Worm (Caenorhabditis elegans): ENCODE results near the gene srw-21.

srw-21 gene

ce11 chrV:15448865-15449264, 39.0 kb upstream of the srw-21 start, which contains the start of gene T26H5.14:
TSS of gene T26H5.14 (plus strand) at chrV:15449165.
- TF ChIP-seq elt-2 (tag; optimal IDR thresholded peaks at IDR 0.05) (peak; percentile 40), ama-1 (optimal IDR thresholded peaks at IDR 0.05) (no peak)

ce11 chrV:15451421-15451820, 36.4 kb upstream of the srw-21 start, which contains the start of gene srw-33:
TSS of gene srw-33 (minus strand) at chrV:15451521.
- TF ChIP-seq ama-1 (optimal IDR thresholded peaks at IDR 0.05): no peak
- TF ChIP-seq nhr-28 (tag; optimal IDR thresholded peaks at IDR 0.05): no peak
- TF ChIP-seq hmg-11 (tag; optimal IDR thresholded peaks at IDR 0.05): no peak
- no peak for TF ChIP-seq nhr-23 (tag; optimal IDR thresholded peaks at IDR 0.05)
- TF ChIP-seq aly-2 (tag; optimal IDR thresholded peaks at IDR 0.05): no peak
- TF ChIP-seq mml-1 (tag; optimal IDR thresholded peaks at IDR 0.05): no peak
- no peak for TF ChIP-seq elt-3 (tag; optimal IDR thresholded peaks at IDR 0.05)
- TF ChIP-seq nhr-12 (tag; optimal IDR thresholded peaks at IDR 0.05): no peak
- TF ChIP-seq zag-1 (tag; optimal IDR thresholded peaks at IDR 0.05): no peak
- TF ChIP-seq skn-1 (tag; optimal IDR thresholded peaks at IDR 0.05): no peak

ce11 chrV:15454322-15454721, 33.5 kb upstream of the srw-21 start:
- TF ChIP-seq nhr-43 (tag; optimal IDR thresholded peaks at IDR 0.05; ENCODE audit: poor library complexity, severe bottlenecking) (peak; percentile 31), egl-27 (tag; optimal IDR thresholded peaks at IDR 0.05) (no peak)

DNA sequence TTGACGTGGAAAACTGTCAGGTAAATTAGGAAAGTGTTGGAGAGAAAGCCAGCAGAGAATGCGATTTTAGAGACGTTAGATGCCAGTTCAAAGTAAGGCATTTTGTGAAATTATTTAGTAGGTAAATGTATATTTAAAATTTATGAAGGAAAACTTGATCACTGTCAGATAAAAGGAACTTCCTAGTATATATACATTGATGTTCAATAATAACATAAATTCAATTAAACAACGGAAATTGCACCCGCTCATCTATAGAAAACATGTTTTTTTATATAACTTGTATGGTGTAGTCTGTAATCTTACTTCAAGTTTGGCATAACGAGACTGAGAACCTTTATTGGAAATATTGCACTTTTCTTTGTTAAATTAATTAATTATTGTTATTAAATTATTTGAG, 28.8 kb upstream of the srw-21 start, which contains the start of gene str-71:
Gene str-71, minus strand, starts transcription at position 101 of the 400 bp plus-strand sequence.
- no peak for TF ChIP-seq ceh-9 (tag; optimal IDR thresholded peaks at IDR 0.05)
- TF ChIP-seq skn-1 (tag; optimal IDR thresholded peaks at IDR 0.05): no peak
- TF ChIP-seq nhr-77 (tag; optimal IDR thresholded peaks at IDR 0.05): no peak

ce11 chrV:15464402-15464801, 23.5 kb upstream of the srw-21 start, which contains the start of gene rocf-1:
TSS of gene rocf-1 (minus strand) at chrV:15464502.
- TF ChIP-seq nhr-43 (tag; optimal IDR thresholded peaks at IDR 0.05; ENCODE audit: poor library complexity, severe bottlenecking): no peak
- TF ChIP-seq ztf-4 (tag; optimal IDR thresholded peaks at IDR 0.05): no peak
- no peak for TF ChIP-seq sea-2 (GFP tag; optimal IDR thresholded peaks at IDR 0.05)
- TF ChIP-seq zag-1 (tag; optimal IDR thresholded peaks at IDR 0.05): no peak
- no peak for TF ChIP-seq ceh-16 (tag; optimal IDR thresholded peaks at IDR 0.05)
- TF ChIP-seq pqm-1 (tag; optimal IDR thresholded peaks at IDR 0.05): no peak
- no peak for TF ChIP-seq egl-27 (tag; optimal IDR thresholded peaks at IDR 0.05)
- no peak for TF ChIP-seq ceh-9 (tag; optimal IDR thresholded peaks at IDR 0.05)
- TF ChIP-seq nhr-23 (tag; optimal IDR thresholded peaks at IDR 0.05): no peak
- no peak for TF ChIP-seq unc-62 (GFP tag; optimal IDR thresholded peaks at IDR 0.05)

ce11 chrV:15465032-15465727, 22.7 kb upstream of the srw-21 start, which contains the start of gene pqn-71:
TSS of gene pqn-71 (plus strand) at chrV:15465677.
- TF ChIP-seq ama-1 (optimal IDR thresholded peaks at IDR 0.05) (no peak), daf-12 (tag; optimal IDR thresholded peaks at IDR 0.05) (no peak), tbx-2 (tag; optimal IDR thresholded peaks at IDR 0.05) (peak; percentile 85), zag-1 (tag; optimal IDR thresholded peaks at IDR 0.05) (no peak), sea-2 (GFP tag; optimal IDR thresholded peaks at IDR 0.05) (no peak), nhr-25 (tag; optimal IDR thresholded peaks at IDR 0.05) (peak; percentile 77), nfya-1 (tag; optimal IDR thresholded peaks at IDR 0.05; ENCODE audit: insufficient read depth) (no peak), nhr-237 (tag; optimal IDR thresholded peaks at IDR 0.05) (no peak), ceh-16 (tag; optimal IDR thresholded peaks at IDR 0.05) (no peak), ZK546.5 (tag; optimal IDR thresholded peaks at IDR 0.05) (no peak), unc-39 (tag; optimal IDR thresholded peaks at IDR 0.05) (no peak), ztf-11 (tag; optimal IDR thresholded peaks at IDR 0.05) (no peak), lin-15B (tag; optimal IDR thresholded peaks at IDR 0.05) (peak; percentile 67), elt-2 (tag; optimal IDR thresholded peaks at IDR 0.05) (peak; percentile 85), nhr-23 (tag; optimal IDR thresholded peaks at IDR 0.05) (peak; percentile 81), nhr-12 (tag; optimal IDR thresholded peaks at IDR 0.05) (no peak), lin-39 (tag; optimal IDR thresholded peaks at IDR 0.05) (peak; percentile 63), ztf-4 (tag; optimal IDR thresholded peaks at IDR 0.05) (no peak), ceh-82 (tag; optimal IDR thresholded peaks at IDR 0.05) (peak; percentile 40), skn-1 (tag; optimal IDR thresholded peaks at IDR 0.05) (peak; percentile 70), unc-62 (GFP tag; optimal IDR thresholded peaks at IDR 0.05) (no peak), egl-27 (tag; optimal IDR thresholded peaks at IDR 0.05) (peak; percentile 82), hmg-11 (tag; optimal IDR thresholded peaks at IDR 0.05) (peak; percentile 56), nhr-11 (tag; optimal IDR thresholded peaks at IDR 0.05) (peak; percentile 14), nhr-77 (tag; optimal IDR thresholded peaks at IDR 0.05) (peak; percentile 70), fos-1 (tag; optimal IDR thresholded peaks at IDR 0.05) (peak; percentile 83), lsy-12 (tag; optimal IDR thresholded peaks at IDR 0.05) (peak; percentile 71), nhr-76 (tag; optimal IDR thresholded peaks at IDR 0.05) (peak; percentile 76), aly-2 (tag; optimal IDR thresholded peaks at IDR 0.05) (no peak), fkh-10 (GFP tag; optimal IDR thresholded peaks at IDR 0.05) (no peak), R02D3.7 (tag; optimal IDR thresholded peaks at IDR 0.05) (peak; percentile 54), ceh-9 (tag; optimal IDR thresholded peaks at IDR 0.05) (no peak), snpc-4 (tag; optimal IDR thresholded peaks at IDR 0.05) (peak; percentile 64), elt-3 (tag; optimal IDR thresholded peaks at IDR 0.05) (peak in 1 of 3 experiments; percentile 76), egl-5 (tag; optimal IDR thresholded peaks at IDR 0.05) (no peak)

Measured in whole organism, L3 larva.